Worm (Caenorhabditis elegans) whole organism, L2 larva: ENCODE data around the gene cin-4.

Experiments
- C34F6.9 ChIP-seq: fragments of 150-350 bp; optimal IDR thresholded peaks from 2 replicates; lab custom pipeline; 2014; ENCODE audit warnings: missing biosample characterization, missing genetic modification characterization
- F13H6.1 ChIP-seq: sonication (generic microtip); optimal IDR thresholded peaks from 2 replicates; lab custom pipeline; 2016; ENCODE audit warnings: missing genetic modification characterization, missing compliant biosample characterization
- R02D3.7 ChIP-seq: fragments of 150-350 bp; optimal IDR thresholded peaks from 2 replicates; lab custom pipeline; 2014; ENCODE audit warnings: missing biosample characterization, missing genetic modification characterization
- Y55F3AM.14 ChIP-seq: fragments of 200-800 bp; sonication (Bioruptor generic); optimal IDR thresholded peaks from 2 replicates; lab custom pipeline; 2018; ENCODE audit warnings: mild to moderate bottlenecking, missing genetic modification characterization, missing compliant biosample characterization
- alr-1 ChIP-seq: fragments of 150-350 bp; optimal IDR thresholded peaks from 2 replicates; lab custom pipeline; 2014; ENCODE audit warnings: missing biosample characterization, missing genetic modification characterization
- aly-2 ChIP-seq: fragments of 150-350 bp; optimal IDR thresholded peaks from 2 replicates; lab custom pipeline; 2014; ENCODE audit warnings: missing biosample characterization, missing genetic modification characterization
- ama-1 ChIP-seq: fragments of 150-350 bp; optimal IDR thresholded peaks from 2 replicates; lab custom pipeline; 2018; ENCODE audit warnings: inconsistent platforms
- ceh-82 ChIP-seq: fragments of 150-350 bp; optimal IDR thresholded peaks from 2 replicates; lab custom pipeline; 2014; ENCODE audit warnings: missing biosample characterization, missing genetic modification characterization
- crh-2 ChIP-seq: sonication (generic microtip); optimal IDR thresholded peaks from 2 replicates; lab custom pipeline; 2017; ENCODE audit warnings: missing biosample characterization, missing genetic modification characterization
- dmd-4 ChIP-seq: sonication (generic microtip); optimal IDR thresholded peaks from 2 replicates; lab custom pipeline; 2017; ENCODE audit warnings: missing biosample characterization, missing genetic modification characterization
- egl-27 ChIP-seq: sonication (generic microtip); optimal IDR thresholded peaks from 3 replicates; lab custom pipeline; 2017; ENCODE audit warnings: missing biosample characterization, missing genetic modification reagents, missing genetic modification characterization
- elt-1 ChIP-seq: fragments of 150-350 bp; optimal IDR thresholded peaks from 2 replicates; lab custom pipeline; 2014; ENCODE audit warnings: missing biosample characterization, missing genetic modification characterization
- elt-3 ChIP-seq: sonication (generic microtip); optimal IDR thresholded peaks from 2 replicates; lab custom pipeline; 2017; ENCODE audit warnings: missing biosample characterization, missing genetic modification characterization
- fos-1 ChIP-seq: fragments of 150-350 bp; optimal IDR thresholded peaks from 2 replicates; lab custom pipeline; 2014; ENCODE audit warnings: missing biosample characterization, missing genetic modification characterization
- gmeb-1 ChIP-seq: fragments of 150-350 bp; optimal IDR thresholded peaks from 2 replicates; lab custom pipeline; 2014; ENCODE audit warnings: missing biosample characterization, missing genetic modification characterization
- lin-11 ChIP-seq: fragments of 150-350 bp; sonication (generic microtip); optimal IDR thresholded peaks from 2 replicates; lab custom pipeline; 2014; ENCODE audit warnings: missing biosample characterization, missing genetic modification characterization, inconsistent platforms, mixed read lengths
- lin-13 ChIP-seq: fragments of 150-350 bp; optimal IDR thresholded peaks from 2 replicates; lab custom pipeline; 2014; ENCODE audit warnings: missing biosample characterization, missing genetic modification reagents, missing genetic modification characterization
- lsy-2 ChIP-seq, 2 experiments: fragments of 150-350 bp in 1 of 2; sonication (generic microtip) in 1 of 2; optimal IDR thresholded peaks; 2 replicates each; lab custom pipeline; 2014 to 2017; ENCODE audit warnings: missing biosample characterization in 2 of 2, missing genetic modification characterization in 2 of 2
- mab-5 ChIP-seq: fragments of 150-350 bp; optimal IDR thresholded peaks from 2 replicates; lab custom pipeline; 2014; ENCODE audit warnings: missing biosample characterization, missing genetic modification characterization
- mbf-1 ChIP-seq: sonication (generic microtip); optimal IDR thresholded peaks from 2 replicates; lab custom pipeline; 2017; ENCODE audit warnings: missing biosample characterization, missing genetic modification characterization
- mdl-1 ChIP-seq, 2 experiments: fragments of 150-350 bp in 1 of 2; sonication (generic microtip) in 1 of 2; optimal IDR thresholded peaks; 2 replicates each; lab custom pipeline; 2017; ENCODE audit warnings: missing biosample characterization in 2 of 2, missing genetic modification characterization in 2 of 2
- nhr-10 ChIP-seq: sonication (generic microtip); optimal IDR thresholded peaks from 2 replicates; lab custom pipeline; 2017; ENCODE audit warnings: missing biosample characterization, missing genetic modification characterization
- nhr-12 ChIP-seq: fragments of 150-350 bp; optimal IDR thresholded peaks from 2 replicates; lab custom pipeline; 2014; ENCODE audit warnings: missing biosample characterization, missing genetic modification characterization
- nhr-129 ChIP-seq: fragments of 150-350 bp; optimal IDR thresholded peaks from 2 replicates; lab custom pipeline; 2014; ENCODE audit warnings: missing biosample characterization, missing genetic modification characterization
- nhr-237 ChIP-seq: fragments of 150-350 bp; optimal IDR thresholded peaks from 2 replicates; lab custom pipeline; 2014; ENCODE audit warnings: missing biosample characterization, missing genetic modification characterization
- nhr-25 ChIP-seq: fragments of 150-350 bp; sonication (generic microtip); optimal IDR thresholded peaks from 3 replicates; lab custom pipeline; 2014; ENCODE audit warnings: missing biosample characterization, missing genetic modification characterization
- nhr-6 ChIP-seq: fragments of 150-350 bp; optimal IDR thresholded peaks from 2 replicates; lab custom pipeline; 2014; ENCODE audit warnings: missing biosample characterization, missing genetic modification characterization
- nhr-77 ChIP-seq: fragments of 150-350 bp; optimal IDR thresholded peaks from 2 replicates; lab custom pipeline; 2014; ENCODE audit warnings: missing biosample characterization, missing genetic modification characterization
- peb-1 ChIP-seq: fragments of 150-350 bp; optimal IDR thresholded peaks from 2 replicates; lab custom pipeline; 2014; ENCODE audit warnings: missing biosample characterization, missing genetic modification characterization
- sem-4 ChIP-seq: fragments of 150-350 bp; optimal IDR thresholded peaks from 2 replicates; lab custom pipeline; 2014; ENCODE audit warnings: missing biosample characterization, missing genetic modification reagents, missing genetic modification characterization
- skn-1 ChIP-seq: sonication (generic microtip); optimal IDR thresholded peaks from 2 replicates; lab custom pipeline; 2017; ENCODE audit warnings: missing biosample characterization, missing genetic modification characterization
- sma-3 ChIP-seq: sonication (generic microtip); optimal IDR thresholded peaks from 2 replicates; lab custom pipeline; 2016; ENCODE audit warnings: missing genetic modification reagents, missing genetic modification characterization, missing compliant biosample characterization
- sma-9 ChIP-seq, 2 experiments: fragments of 150-350 bp in 1 of 2; sonication (generic microtip) in 1 of 2; optimal IDR thresholded peaks; 2 replicates each; lab custom pipeline; 2014 to 2016; ENCODE audit warnings: missing genetic modification characterization in 2 of 2, mild to moderate bottlenecking in 1 of 2, missing biosample characterization in 1 of 2, missing compliant biosample characterization in 1 of 2, missing genetic modification reagents in 1 of 2, moderate library complexity in 1 of 2
- snpc-4 ChIP-seq: fragments of 150-350 bp; optimal IDR thresholded peaks from 2 replicates; lab custom pipeline; 2014; ENCODE audit warnings: missing biosample characterization, missing genetic modification characterization
- unc-39 ChIP-seq: fragments of 150-350 bp; optimal IDR thresholded peaks from 2 replicates; lab custom pipeline; 2014; ENCODE audit warnings: missing biosample characterization, missing genetic modification characterization
- unc-55 ChIP-seq: fragments of 150-350 bp; sonication (generic microtip); optimal IDR thresholded peaks from 3 replicates; lab custom pipeline; 2014; ENCODE audit warnings: missing biosample characterization, missing genetic modification reagents, missing genetic modification characterization
- ztf-1 ChIP-seq: fragments of 200-800 bp; sonication (Bioruptor generic); conservative IDR thresholded peaks from 2 replicates; pipeline ENCODE4 v1.3.6; 2022; ENCODE audit warnings: missing genetic modification characterization, missing compliant biosample characterization
- ztf-11 ChIP-seq: sonication (generic microtip); optimal IDR thresholded peaks from 2 replicates; lab custom pipeline; 2017; ENCODE audit warnings: missing biosample characterization, missing genetic modification characterization

Gene cin-4

DNA sequence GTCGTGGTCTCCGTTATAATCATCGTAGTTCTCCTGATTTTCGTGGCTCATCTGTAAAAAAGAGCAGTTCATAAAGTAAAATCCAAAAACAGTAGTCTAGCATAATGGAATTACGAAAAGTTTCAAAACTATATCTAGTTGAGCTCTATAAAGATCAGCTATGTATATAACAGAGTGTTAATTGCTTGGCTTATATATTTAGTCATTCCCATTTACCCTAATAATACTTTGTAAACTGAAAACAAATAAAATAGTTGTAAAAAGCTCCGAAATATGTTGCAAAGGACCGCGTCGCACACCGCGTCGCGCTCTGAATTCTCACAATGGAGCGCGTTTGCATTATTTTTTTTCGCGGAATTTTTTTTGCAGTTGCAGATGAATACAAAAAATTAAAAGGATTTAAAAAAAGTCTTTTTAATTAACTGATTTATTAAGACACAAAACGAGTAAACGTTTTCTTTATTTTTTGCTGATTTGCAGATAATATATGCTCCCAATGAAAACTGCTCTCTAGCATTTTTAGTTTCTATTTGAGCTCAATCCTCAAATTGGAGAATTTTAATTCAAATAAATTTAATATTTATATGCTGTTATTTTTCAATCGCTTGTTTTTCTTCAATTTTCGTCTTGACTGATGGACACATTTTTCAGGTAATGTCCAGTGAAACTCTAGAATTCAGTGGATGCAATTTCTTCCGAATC, 12.1 kb downstream of the cin-4 start, which contains the start of the genes tcer-1 and ZK1127.5:
TSS of gene tcer-1 (minus strand) at position 51 of the 702 bp plus-strand sequence.
TSS of gene ZK1127.5 (plus strand) at position 652 of the 702 bp plus-strand sequence.
- no peak for TF ChIP-seq mab-5 (tag; lab: Kevin White, UChicago)
- TF ChIP-seq nhr-6 (tag; lab: Kevin White, UChicago): no peak
- no peak for TF ChIP-seq ztf-11 (tag; lab: Kevin White, UChicago)
- peak in 1 of 2 experiments; percentile 70 for TF ChIP-seq lsy-2 (tag; optimal IDR thresholded peaks at IDR 0.05; lab: Kevin White, UChicago)
- no peak for TF ChIP-seq nhr-10 (tag; lab: Kevin White, UChicago)
- no peak for TF ChIP-seq lin-11 (tag; lab: Kevin White, UChicago)
- TF ChIP-seq unc-39: no peak
- TF ChIP-seq mbf-1 (tag; lab: Kevin White, UChicago): no peak
- TF ChIP-seq C34F6.9 (tag; lab: Kevin White, UChicago): peak; percentile 89
- TF ChIP-seq nhr-129 (tag; lab: Kevin White, UChicago): peak; percentile 44
- no peak for TF ChIP-seq Y55F3AM.14 (GFP tag; lab: Kevin White, UChicago)
- no peak for TF ChIP-seq aly-2 (tag; lab: Kevin White, UChicago)
- TF ChIP-seq fos-1 (tag; lab: Kevin White, UChicago): peak; percentile 1
- peak; percentile 55 for TF ChIP-seq gmeb-1 (tag; lab: Kevin White, UChicago)
- TF ChIP-seq elt-1: no peak
- TF ChIP-seq skn-1 (tag; lab: Kevin White, UChicago): no peak
- no peak for TF ChIP-seq mdl-1 (tag; optimal IDR thresholded peaks at IDR 0.05; lab: Kevin White, UChicago)
- peak; percentile 44 for TF ChIP-seq lin-13 (GFP tag; lab: Kevin White, UChicago)
- TF ChIP-seq alr-1 (tag; lab: Kevin White, UChicago): no peak
- peak; percentile 38 for TF ChIP-seq F13H6.1 (tag; lab: Kevin White, UChicago)
- TF ChIP-seq sma-9 (GFP tag; optimal IDR thresholded peaks at IDR 0.05; lab: Kevin White, UChicago): peak; percentile 4
- no peak for TF ChIP-seq sma-9 (tag; optimal IDR thresholded peaks at IDR 0.05; lab: Kevin White, UChicago)
- TF ChIP-seq snpc-4 (tag; lab: Kevin White, UChicago): peak; percentile 40
- TF ChIP-seq sem-4 (tag; lab: Kevin White, UChicago): peak; percentile 41
- peak; percentile 69 for TF ChIP-seq unc-55 (GFP tag; lab: Kevin White, UChicago)
- TF ChIP-seq crh-2: peak; percentile 32
- TF ChIP-seq sma-3 (GFP tag; lab: Kevin White, UChicago): peak; percentile 28
- TF ChIP-seq elt-3 (tag; lab: Kevin White, UChicago): no peak

DNA sequence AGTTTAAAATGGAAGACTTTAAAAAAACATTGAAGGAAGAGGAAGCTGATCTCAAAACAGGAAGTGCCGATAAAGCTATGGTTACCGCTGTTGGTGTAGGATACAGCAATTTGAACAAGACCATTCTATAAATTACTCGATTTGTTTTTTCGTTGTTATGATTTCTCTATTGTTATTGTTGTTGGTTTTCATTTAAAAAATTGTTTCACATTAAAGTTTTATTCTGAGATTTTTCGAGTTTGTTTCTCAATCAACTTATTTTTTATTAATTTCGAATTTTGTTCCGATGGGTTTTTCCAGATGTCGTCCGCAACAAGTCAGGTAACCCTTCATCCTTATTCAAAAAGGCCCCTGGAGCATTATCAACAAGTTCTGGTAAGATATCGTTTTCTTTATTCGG, 13.7 kb downstream of the cin-4 start, which contains the start of gene ZK1127.12:
TSS of gene ZK1127.12 (plus strand) at position 301 of the 400 bp plus-strand sequence.
- TF ChIP-seq nhr-25 (tag; lab: Kevin White, UChicago): no peak

DNA sequence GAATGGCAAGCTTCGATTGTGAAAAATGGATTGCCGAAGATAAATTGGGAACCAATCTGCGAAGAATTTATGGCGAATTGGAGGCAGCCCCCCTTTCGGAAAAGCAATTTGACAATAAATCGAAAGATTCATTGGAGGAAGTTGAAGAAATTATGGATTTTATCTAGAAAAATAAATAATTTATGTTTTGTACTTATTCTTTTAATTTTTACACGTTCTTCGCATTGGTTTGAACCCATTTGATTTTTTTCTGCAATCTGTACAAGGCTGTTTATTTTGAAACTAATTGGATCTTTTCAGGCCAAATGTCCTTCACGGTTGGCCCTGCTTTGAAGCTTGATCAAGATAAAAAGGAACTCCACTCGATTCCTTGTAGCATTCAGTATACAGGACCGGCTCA, 14.9 kb downstream of the cin-4 start, which contains the start of gene ZK1127.13:
TSS of gene ZK1127.13 (plus strand) at position 301 of the 400 bp plus-strand sequence.
- no peak for TF ChIP-seq nhr-12
- TF ChIP-seq nhr-10 (tag; lab: Kevin White, UChicago): no peak
- TF ChIP-seq sem-4 (tag; lab: Kevin White, UChicago): no peak
- TF ChIP-seq ztf-1 (GFP tag; lab: Robert Waterston, UW): no peak
- no peak for TF ChIP-seq elt-1
- no peak for TF ChIP-seq ztf-11 (tag; lab: Kevin White, UChicago)
- TF ChIP-seq nhr-6 (tag; lab: Kevin White, UChicago): no peak
- TF ChIP-seq egl-27 (tag; lab: Kevin White, UChicago): no peak
- TF ChIP-seq elt-3 (tag; lab: Kevin White, UChicago): no peak
- TF ChIP-seq ama-1 (lab: Kevin White, UChicago): no peak
- no peak for TF ChIP-seq fos-1 (tag; lab: Kevin White, UChicago)
- no peak for TF ChIP-seq lin-11 (tag; lab: Kevin White, UChicago)
- no peak for TF ChIP-seq ceh-82 (tag; lab: Kevin White, UChicago)
- no peak for TF ChIP-seq lsy-2 (tag; optimal IDR thresholded peaks at IDR 0.05; lab: Kevin White, UChicago)

DNA sequence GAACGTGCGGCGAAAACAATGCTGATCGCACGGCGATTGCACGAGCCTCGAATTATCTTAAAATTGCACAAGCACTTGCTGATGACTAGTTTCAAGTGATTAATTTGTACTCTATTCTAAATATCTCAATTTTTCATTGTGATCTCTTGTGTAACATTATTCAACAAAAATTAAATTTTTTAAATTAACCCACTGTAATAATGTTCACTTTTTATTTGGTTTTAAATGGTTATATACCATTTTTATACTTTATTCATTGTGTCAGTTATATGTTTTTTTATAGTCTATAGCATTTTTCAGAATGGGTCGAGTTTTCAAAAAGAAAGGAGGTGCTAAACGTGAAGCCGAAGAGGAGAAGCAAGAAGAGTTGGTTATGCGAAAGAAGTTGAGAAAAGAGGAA, 15.6 kb downstream of the cin-4 start, which contains the start of gene ZK1127.4:
TSS of gene ZK1127.4 (plus strand) at position 301 of the 400 bp plus-strand sequence.
- TF ChIP-seq R02D3.7 (no peak), nhr-237 (tag; lab: Kevin White, UChicago) (no peak), mdl-1 (tag; optimal IDR thresholded peaks at IDR 0.05; lab: Kevin White, UChicago) (no peak), dmd-4 (tag; lab: Kevin White, UChicago) (no peak), nhr-25 (tag; lab: Kevin White, UChicago) (no peak), peb-1 (tag; lab: Kevin White, UChicago) (no peak), lsy-2 (tag; optimal IDR thresholded peaks at IDR 0.05; lab: Kevin White, UChicago) (no peak), crh-2 (no peak), nhr-77 (tag; lab: Kevin White, UChicago) (no peak), alr-1 (tag; lab: Kevin White, UChicago) (no peak)
